Worm (Caenorhabditis elegans) whole organism, L1 larva: ENCODE data around the gene ztf-18.

ENCODE experiments used
- ama-1 ChIP-seq: fragments of 150-350 bp; optimal IDR thresholded peaks from 2 replicates; lab custom pipeline; 2014
- ceh-82 ChIP-seq, 3 experiments: fragments of 150-350 bp in 1 of 3; sonication (generic microtip) in 2 of 3; optimal IDR thresholded peaks; 2 replicates each; lab custom pipeline; 2014 to 2017; ENCODE audit warnings: missing biosample characterization in 3 of 3, missing genetic modification characterization in 3 of 3
- ces-1 ChIP-seq: fragments of 150-350 bp; optimal IDR thresholded peaks from 2 replicates; lab custom pipeline; 2014; ENCODE audit warnings: missing biosample characterization, missing genetic modification reagents, missing genetic modification characterization
- dpl-1 ChIP-seq, 3 experiments: fragments of 150-350 bp in 2 of 3; sonication (generic microtip) in 1 of 3; optimal IDR thresholded peaks; 2 replicates each; lab custom pipeline; 2014 to 2017; ENCODE audit warnings: missing biosample characterization in 3 of 3, missing genetic modification characterization in 3 of 3, missing genetic modification reagents in 3 of 3
- efl-1 ChIP-seq, 4 experiments: fragments of 150-350 bp; optimal IDR thresholded peaks in 3 of 4; peaks in 1 of 4; 1 replicate in 1 of 4; 2 replicates in 3 of 4; lab custom pipeline; 2014; ENCODE audit warnings: missing biosample characterization in 2 of 4, missing genetic modification characterization in 2 of 4, missing genetic modification reagents in 2 of 4
- egl-13 ChIP-seq: sonication (generic microtip); optimal IDR thresholded peaks from 2 replicates; lab custom pipeline; 2016; ENCODE audit warnings: missing genotype, missing genetic modification reagents, missing genetic modification characterization, missing compliant biosample characterization
- elt-3 ChIP-seq, 6 experiments: fragments of 150-350 bp in 1 of 6; sonication (generic microtip); optimal IDR thresholded peaks; 2 replicates each; lab custom pipeline; 2017 to 2018; ENCODE audit warnings: missing biosample characterization in 6 of 6, missing genetic modification characterization in 6 of 6, inconsistent platforms in 1 of 6
- lin-14 ChIP-seq: fragments of 200-800 bp; sonication (Bioruptor generic); optimal IDR thresholded peaks from 2 replicates; lab custom pipeline; 2018; ENCODE audit warnings: mild to moderate bottlenecking, missing genetic modification characterization, moderate library complexity, missing compliant biosample characterization
- nhr-19 ChIP-seq: fragments of 200-800 bp; sonication (Bioruptor generic); conservative IDR thresholded peaks from 2 replicates; pipeline ENCODE4 v1.3.6; 2022; ENCODE audit warnings: missing genetic modification characterization, missing compliant biosample characterization
- nhr-47 ChIP-seq: sonication (generic microtip); optimal IDR thresholded peaks from 2 replicates; lab custom pipeline; 2016; ENCODE audit warnings: mild to moderate bottlenecking, missing genetic modification characterization, moderate library complexity, missing compliant biosample characterization
- nhr-85 ChIP-seq: sonication (generic microtip); peaks from one replicate; lab custom pipeline; 2016; ENCODE audit warnings: missing genetic modification characterization, inconsistent platforms, missing compliant biosample characterization
- nhr-90 ChIP-seq: sonication (generic microtip); optimal IDR thresholded peaks from 2 replicates; lab custom pipeline; 2016; ENCODE audit warnings: mild to moderate bottlenecking, missing genetic modification characterization, missing compliant biosample characterization; ENCODE audit not compliant: poor library complexity
- pag-3 ChIP-seq: sonication (generic microtip); optimal IDR thresholded peaks from 2 replicates; lab custom pipeline; 2017; ENCODE audit warnings: missing genetic modification characterization, mild to moderate bottlenecking, missing compliant biosample characterization, antibody characterized with exemption, borderline replicate concordance; ENCODE audit not compliant: insufficient read depth
- unc-98 ChIP-seq: fragments of 200-800 bp; sonication (Bioruptor generic); IDR thresholded peaks from 2 replicates; pipeline ENCODE4 v1.3.6; 2022; ENCODE audit warnings: missing genetic modification characterization, missing compliant biosample characterization

The ztf-18 gene

DNA sequence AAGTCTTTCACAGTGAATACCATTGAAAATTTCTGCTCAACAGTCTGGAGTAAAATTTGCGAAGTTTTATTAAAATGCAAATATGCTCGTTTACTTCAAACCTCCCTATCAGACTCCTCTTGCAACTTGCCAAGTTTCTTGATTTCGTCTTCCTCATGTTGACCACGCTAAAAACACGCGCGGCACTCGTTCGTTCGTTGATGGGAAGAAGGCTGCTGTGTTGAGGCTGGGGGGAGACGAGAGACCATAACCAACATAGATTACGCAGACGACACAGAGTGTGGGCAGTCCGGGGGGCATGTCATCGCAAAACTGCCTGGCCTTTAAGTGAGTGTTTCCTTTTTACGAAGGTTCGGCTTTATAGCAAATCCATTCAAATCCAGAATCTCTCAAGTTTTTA, 51.5 kb downstream of the ztf-18 start (continued):
- TF ChIP-seq lin-14: peak; percentile 91
- peak in 1 of 6 experiments; percentile 35 for TF ChIP-seq elt-3 (tag; optimal IDR thresholded peaks at IDR 0.05; lab: Kevin White, UChicago)
- TF ChIP-seq efl-1 (optimal IDR thresholded peaks at IDR 0.05; lab: Kevin White, UChicago): peak; percentile 6 to 15
- TF ChIP-seq efl-1 (GFP tag; optimal IDR thresholded peaks at IDR 0.05 in 1 of 2; lab: Kevin White, UChicago): peak; percentile 6 to 79
- TF ChIP-seq ceh-82 (tag; optimal IDR thresholded peaks at IDR 0.05; lab: Kevin White, UChicago): peak in 1 of 3 experiments; percentile 59
- no peak for TF ChIP-seq ces-1 (GFP tag; lab: Kevin White, UChicago)
- peak; percentile 36 for TF ChIP-seq nhr-19 (GFP tag; lab: Robert Waterston, UW)
- no peak for TF ChIP-seq pag-3
- TF ChIP-seq unc-98 (GFP tag; lab: Robert Waterston, UW): no peak
- TF ChIP-seq dpl-1 (GFP tag; optimal IDR thresholded peaks at IDR 0.05; lab: Kevin White, UChicago): peak in 1 of 3 experiments; percentile 28

ce11 chrIII:842630-843029, 52.9 kb downstream of the ztf-18 start, which contains the start of gene far-8:
Gene far-8 (plus strand): TSS chrIII:842930.
- TF ChIP-seq dpl-1 (GFP tag; optimal IDR thresholded peaks at IDR 0.05; lab: Kevin White, UChicago): no peak
- no peak for TF ChIP-seq nhr-85 (tag; lab: Kevin White, UChicago)
- no peak for TF ChIP-seq ama-1 (lab: Kevin White, UChicago)
- no peak for TF ChIP-seq nhr-90 (tag; lab: Kevin White, UChicago)
- no peak for TF ChIP-seq nhr-47 (tag; lab: Kevin White, UChicago)
- no peak for TF ChIP-seq egl-13
